Fruit fly (Drosophila melanogaster) Kc167 (cell line): ENCODE data around the gene CG10943.

Experiments
- Myc ChIP-seq: fragments of >200 bp; optimal IDR thresholded peaks from 2 replicates; lab custom pipeline; 2017; ENCODE audit warnings: missing external identifiers
- Sin3A ChIP-seq: fragments of >200 bp; optimal IDR thresholded peaks from 2 replicates; lab custom pipeline; 2018; ENCODE audit warnings: missing external identifiers
- h ChIP-seq: fragments of >200 bp; optimal IDR thresholded peaks from 3 replicates; lab custom pipeline; 2018; ENCODE audit warnings: missing external identifiers
- insv ChIP-seq: fragments of >200 bp; optimal IDR thresholded peaks from 3 replicates; lab custom pipeline; 2018; ENCODE audit warnings: missing external identifiers
- psq ChIP-seq: fragments of >200 bp; optimal IDR thresholded peaks from 2 replicates; lab custom pipeline; 2017; ENCODE audit warnings: missing external identifiers
- ttk ChIP-seq: sonication (Bioruptor generic); optimal IDR thresholded peaks from 2 replicates; lab custom pipeline; 2017; ENCODE audit warnings: missing external identifiers

The CG10943 gene

dm6 chr3L:12833354-12833753, 29.4 kb downstream of the CG10943 start:
- TF ChIP-seq insv (lab: Kevin White, UChicago) (no peak), psq (lab: Kevin White, UChicago) (no peak), ttk (lab: Kevin White, UChicago) (no peak), Myc (lab: Kevin White, UChicago) (no peak)

dm6 chr3L:12832355-12832881, 30.3 kb downstream of the CG10943 start:
- TF ChIP-seq Myc (lab: Kevin White, UChicago) (no peak), h (lab: Kevin White, UChicago) (no peak), ttk (lab: Kevin White, UChicago) (no peak), psq (lab: Kevin White, UChicago) (no peak), Sin3A (no peak), insv (lab: Kevin White, UChicago) (no peak)

dm6 chr3L:12831290-12831952, 31.3 kb downstream of the CG10943 start:
- TF ChIP-seq Sin3A (no peak), ttk (lab: Kevin White, UChicago) (no peak), psq (lab: Kevin White, UChicago) (no peak), Myc (lab: Kevin White, UChicago) (no peak), h (lab: Kevin White, UChicago) (no peak), insv (lab: Kevin White, UChicago) (no peak)

- TF ChIP-seq insv (lab: Kevin White, UChicago) (no peak), h (lab: Kevin White, UChicago) (no peak), Myc (lab: Kevin White, UChicago) (no peak), ttk (lab: Kevin White, UChicago) (no peak), psq (lab: Kevin White, UChicago) (no peak), Sin3A (no peak)
Observed at dm6 chr3L:12830416-12830815, 32.3 kb downstream of the CG10943 start.

- TF ChIP-seq h (lab: Kevin White, UChicago) (no peak), insv (lab: Kevin White, UChicago) (no peak)
Observed at dm6 chr3L:12828532-12828931, 34.2 kb downstream of the CG10943 start.

- TF ChIP-seq h (lab: Kevin White, UChicago) (no peak), psq (lab: Kevin White, UChicago) (no peak), insv (lab: Kevin White, UChicago) (no peak), Sin3A (no peak), Myc (lab: Kevin White, UChicago) (no peak), ttk (lab: Kevin White, UChicago) (no peak)
Observed at dm6 chr3L:12827705-12828104, 35.0 kb downstream of the CG10943 start.

dm6 chr3L:12815756-12816155, 47.0 kb downstream of the CG10943 start:
- TF ChIP-seq insv (lab: Kevin White, UChicago) (no peak), h (lab: Kevin White, UChicago) (no peak)

- TF ChIP-seq Myc (lab: Kevin White, UChicago) (no peak), h (lab: Kevin White, UChicago) (no peak), ttk (lab: Kevin White, UChicago) (no peak), Sin3A (no peak), insv (lab: Kevin White, UChicago) (no peak), psq (lab: Kevin White, UChicago) (no peak)
Observed at dm6 chr3L:12814806-12815205, 47.9 kb downstream of the CG10943 start.

- no peak for TF ChIP-seq Sin3A
- no peak for TF ChIP-seq ttk (lab: Kevin White, UChicago)
- TF ChIP-seq psq (lab: Kevin White, UChicago), result no peak
- TF ChIP-seq h (lab: Kevin White, UChicago), result no peak
- no peak for TF ChIP-seq insv (lab: Kevin White, UChicago)
- no peak for TF ChIP-seq Myc (lab: Kevin White, UChicago)
Observed at dm6 chr3L:12813907-12814306, 48.8 kb downstream of the CG10943 start, which contains the start of the genes Sf3a2 and CG42588. Sf3a2 (minus strand) TSS chr3L:12814019. CG42588 (plus strand) TSS chr3L:12814254.
